Worm (Caenorhabditis elegans) whole organism, mixed stage, embryonic: ENCODE results near the gene pdhk-2.

Experiments used
- M03D4.4 ChIP-seq: sonication (generic microtip); optimal IDR thresholded peaks from 2 replicates; lab custom pipeline; 2017; ENCODE audit warnings: mild to moderate bottlenecking, missing genetic modification characterization, missing compliant biosample characterization
- bed-3 ChIP-seq: fragments of 200-800 bp; sonication (Bioruptor generic); optimal IDR thresholded peaks from 3 replicates; lab custom pipeline; 2018; ENCODE audit warnings: mild to moderate bottlenecking, missing genetic modification characterization, moderate library complexity, missing compliant biosample characterization
- blmp-1 ChIP-seq: fragments of 150-350 bp; optimal IDR thresholded peaks from 2 replicates; lab custom pipeline; 2014; ENCODE audit warnings: missing biosample characterization, missing genetic modification characterization
- ceh-39 ChIP-seq: fragments of 150-350 bp; optimal IDR thresholded peaks from 2 replicates; lab custom pipeline; 2014; ENCODE audit warnings: missing biosample characterization, missing genetic modification characterization
- ceh-43 ChIP-seq: fragments of 200-800 bp; sonication (Bioruptor generic); optimal IDR thresholded peaks from 2 replicates; lab custom pipeline; 2018; ENCODE audit warnings: mild to moderate bottlenecking, missing genetic modification characterization, moderate library complexity, missing compliant biosample characterization
- ceh-83 ChIP-seq: fragments of 200-800 bp; sonication (Bioruptor generic); optimal IDR thresholded peaks from 2 replicates; lab custom pipeline; 2018; ENCODE audit warnings: mild to moderate bottlenecking, missing genetic modification characterization, missing compliant biosample characterization
- cnd-1 ChIP-seq: fragments of 200-800 bp; sonication (Bioruptor generic); optimal IDR thresholded peaks from 2 replicates; lab custom pipeline; 2018; ENCODE audit warnings: mild to moderate bottlenecking, missing genetic modification characterization, missing compliant biosample characterization
- elt-1 ChIP-seq: sonication (generic microtip); optimal IDR thresholded peaks from 2 replicates; lab custom pipeline; 2017; ENCODE audit warnings: missing genetic modification characterization, mild to moderate bottlenecking, missing compliant biosample characterization, antibody characterized with exemption, moderate library complexity, borderline replicate concordance; ENCODE audit not compliant: insufficient read depth
- elt-3 ChIP-seq: fragments of 150-350 bp; optimal IDR thresholded peaks from 2 replicates; lab custom pipeline; 2014; ENCODE audit warnings: missing biosample characterization, missing genetic modification characterization
- flh-1 ChIP-seq: fragments of 200-800 bp; sonication (Bioruptor generic); optimal IDR thresholded peaks from 2 replicates; lab custom pipeline; 2018; ENCODE audit warnings: mild to moderate bottlenecking, missing genetic modification characterization, moderate library complexity, missing compliant biosample characterization
- ham-2 ChIP-seq: fragments of 200-800 bp; sonication (Bioruptor generic); optimal IDR thresholded peaks from 2 replicates; lab custom pipeline; 2018; ENCODE audit warnings: mild to moderate bottlenecking, missing genetic modification characterization, missing compliant biosample characterization
- hlh-1 ChIP-seq: fragments of 150-350 bp; optimal IDR thresholded peaks from 2 replicates; lab custom pipeline; 2014; ENCODE audit warnings: missing biosample characterization, missing genetic modification reagents, missing genetic modification characterization
- lin-13 ChIP-seq: fragments of 150-350 bp; optimal IDR thresholded peaks from 2 replicates; lab custom pipeline; 2014; ENCODE audit warnings: missing biosample characterization, missing genetic modification characterization
- lsy-2 ChIP-seq: fragments of 150-350 bp; optimal IDR thresholded peaks from 2 replicates; lab custom pipeline; 2014; ENCODE audit warnings: missing biosample characterization, missing genetic modification characterization
- mab-5 ChIP-seq: fragments of 150-350 bp; optimal IDR thresholded peaks from 2 replicates; lab custom pipeline; 2014; ENCODE audit warnings: missing biosample characterization, missing genetic modification characterization
- mep-1 ChIP-seq: fragments of 150-350 bp; optimal IDR thresholded peaks from 2 replicates; lab custom pipeline; 2017; ENCODE audit warnings: missing biosample characterization, missing genetic modification reagents, missing genetic modification characterization, inconsistent platforms
- mls-2 ChIP-seq: sonication (generic microtip); optimal IDR thresholded peaks from 2 replicates; lab custom pipeline; 2016; ENCODE audit warnings: mild to moderate bottlenecking, missing genetic modification characterization, moderate library complexity, missing compliant biosample characterization
- nhr-12 ChIP-seq: fragments of 150-350 bp; optimal IDR thresholded peaks from 2 replicates; lab custom pipeline; 2014; ENCODE audit warnings: missing biosample characterization, missing genetic modification characterization
- nhr-2 ChIP-seq: fragments of 150-350 bp; optimal IDR thresholded peaks from 2 replicates; lab custom pipeline; 2014; ENCODE audit warnings: missing biosample characterization, missing genetic modification characterization
- nhr-237 ChIP-seq: fragments of 150-350 bp; optimal IDR thresholded peaks from 2 replicates; lab custom pipeline; 2014; ENCODE audit warnings: missing biosample characterization, missing genetic modification characterization
- nhr-28 ChIP-seq: fragments of 150-350 bp; optimal IDR thresholded peaks from 2 replicates; lab custom pipeline; 2014; ENCODE audit warnings: missing biosample characterization, missing genetic modification characterization
- nhr-76 ChIP-seq: sonication (generic microtip); optimal IDR thresholded peaks from 2 replicates; lab custom pipeline; 2017; ENCODE audit warnings: missing biosample characterization, missing genetic modification characterization
- pha-4 ChIP-seq: fragments of 150-350 bp; optimal IDR thresholded peaks from 2 replicates; lab custom pipeline; 2018; ENCODE audit warnings: missing biosample characterization, missing genetic modification reagents, missing genetic modification characterization
- sem-2 ChIP-seq: fragments of 200-800 bp; sonication (Bioruptor generic); optimal IDR thresholded peaks from 2 replicates; lab custom pipeline; 2018; ENCODE audit warnings: mild to moderate bottlenecking, missing genetic modification characterization, missing compliant biosample characterization
- snpc-4 ChIP-seq: fragments of 150-350 bp; optimal IDR thresholded peaks from 2 replicates; lab custom pipeline; 2014; ENCODE audit warnings: missing biosample characterization, missing genetic modification characterization
- sptf-1 ChIP-seq: sonication (generic microtip); optimal IDR thresholded peaks from 2 replicates; lab custom pipeline; 2017; ENCODE audit warnings: mild to moderate bottlenecking, missing genetic modification characterization, moderate library complexity, missing compliant biosample characterization
- tbx-8 ChIP-seq: fragments of 200-800 bp; sonication (Bioruptor generic); optimal IDR thresholded peaks from 2 replicates; lab custom pipeline; 2018; ENCODE audit warnings: mild to moderate bottlenecking, missing genetic modification characterization, moderate library complexity, missing compliant biosample characterization
- unc-120 ChIP-seq: sonication (generic microtip); optimal IDR thresholded peaks from 2 replicates; lab custom pipeline; 2017; ENCODE audit warnings: missing genetic modification characterization, missing compliant biosample characterization; ENCODE audit not compliant: poor library complexity, severe bottlenecking
- unc-39 ChIP-seq: fragments of 150-350 bp; optimal IDR thresholded peaks from 2 replicates; lab custom pipeline; 2014; ENCODE audit warnings: missing biosample characterization, missing genetic modification characterization
- unc-62 ChIP-seq: fragments of 150-350 bp; optimal IDR thresholded peaks from 2 replicates; lab custom pipeline; 2014; ENCODE audit warnings: missing biosample characterization, missing genetic modification reagents, missing genetic modification characterization
- zip-8 ChIP-seq: fragments of 150-350 bp; optimal IDR thresholded peaks from 2 replicates; lab custom pipeline; 2014; ENCODE audit warnings: missing biosample characterization, missing genetic modification characterization
- ztf-11 ChIP-seq: fragments of 150-350 bp; optimal IDR thresholded peaks from 2 replicates; lab custom pipeline; 2014; ENCODE audit warnings: missing biosample characterization, missing genetic modification characterization

The pdhk-2 gene

DNA sequence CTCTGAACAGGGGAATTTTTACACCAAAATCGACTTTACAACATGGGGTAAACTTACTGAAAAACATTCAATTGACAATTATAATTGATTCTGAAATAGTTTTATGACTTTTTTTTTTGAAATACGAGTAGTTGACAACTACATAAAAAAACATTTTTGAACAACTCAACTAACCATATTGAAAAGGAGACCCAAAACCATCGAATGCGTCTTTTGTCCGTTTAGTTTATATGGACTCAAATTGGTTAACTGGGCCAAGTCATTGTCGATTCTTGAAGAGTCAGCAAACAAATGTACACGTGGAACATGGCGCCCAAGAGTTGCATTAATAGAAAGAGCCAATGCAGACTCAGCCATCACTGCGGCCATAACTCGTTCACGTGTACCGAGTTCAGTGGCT lies 25.3 kb upstream of the pdhk-2 start:
- TF ChIP-seq ceh-83 (no peak), nhr-28 (tag; lab: Kevin White, UChicago) (no peak), flh-1 (no peak), sptf-1 (tag; lab: Kevin White, UChicago) (no peak), M03D4.4 (tag; lab: Kevin White, UChicago) (no peak), lin-13 (no peak), lsy-2 (tag; lab: Kevin White, UChicago) (no peak), cnd-1 (tag; lab: Kevin White, UChicago) (no peak), unc-39 (tag; lab: Kevin White, UChicago) (no peak), mep-1 (tag; lab: Kevin White, UChicago) (no peak), sem-2 (GFP tag; lab: Kevin White, UChicago) (no peak), elt-1 (tag; lab: Kevin White, UChicago) (no peak)

DNA sequence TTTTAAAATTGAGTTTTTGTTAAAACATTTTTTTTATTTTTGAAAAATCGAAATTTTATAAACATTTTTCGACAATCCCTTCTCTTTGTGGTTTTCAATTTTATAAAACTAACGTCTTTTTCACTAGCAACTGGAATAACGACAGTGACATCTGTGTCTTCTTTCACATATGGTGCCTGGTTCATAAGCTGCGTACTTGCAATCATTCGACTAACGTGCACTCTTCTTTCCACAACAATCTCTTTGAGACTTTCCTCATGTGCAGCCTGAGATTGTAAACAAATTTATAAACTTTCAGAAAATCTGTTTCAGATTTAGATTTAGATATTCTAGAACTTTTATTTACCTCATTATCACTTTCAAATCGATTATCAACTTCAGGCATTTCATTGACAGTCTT lies 23.8 kb upstream of the pdhk-2 start:
- TF ChIP-seq lsy-2 (tag; lab: Kevin White, UChicago): no peak
- no peak for TF ChIP-seq sem-2 (GFP tag; lab: Kevin White, UChicago)
- TF ChIP-seq ceh-39: no peak
- TF ChIP-seq mep-1 (tag; lab: Kevin White, UChicago): no peak
- TF ChIP-seq ztf-11: no peak
- no peak for TF ChIP-seq ham-2 (GFP tag; lab: Kevin White, UChicago)
- TF ChIP-seq nhr-12: no peak
- no peak for TF ChIP-seq mab-5 (tag; lab: Kevin White, UChicago)
- TF ChIP-seq pha-4: no peak
- TF ChIP-seq nhr-28 (tag; lab: Kevin White, UChicago): no peak
- TF ChIP-seq zip-8 (tag; lab: Kevin White, UChicago): no peak
- no peak for TF ChIP-seq unc-62 (GFP tag; lab: Kevin White, UChicago)
- no peak for TF ChIP-seq hlh-1
- no peak for TF ChIP-seq tbx-8 (GFP tag; lab: Kevin White, UChicago)

DNA sequence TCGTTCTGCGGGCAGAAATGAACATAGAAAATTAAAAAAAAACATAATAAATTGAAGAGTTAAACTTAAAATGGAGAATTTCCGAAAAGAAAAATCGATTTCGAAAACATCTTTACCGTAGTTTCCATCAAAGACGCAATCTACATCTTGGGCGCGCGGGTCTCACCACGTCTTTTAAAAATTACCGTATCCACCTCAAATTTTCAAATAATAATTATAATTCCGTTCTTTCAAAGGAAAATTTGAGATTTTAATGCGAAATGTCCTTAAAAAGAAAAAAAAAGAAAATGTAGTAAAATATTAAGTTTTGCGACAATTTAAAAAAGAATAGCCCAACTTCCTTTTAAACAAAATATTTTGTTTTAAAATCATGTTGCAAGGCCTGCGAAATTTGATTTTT lies 21.9 kb upstream of the pdhk-2 start:
- no peak for TF ChIP-seq sptf-1 (tag; lab: Kevin White, UChicago)
- TF ChIP-seq nhr-237 (tag; lab: Kevin White, UChicago): no peak
- TF ChIP-seq bed-3: no peak
- TF ChIP-seq lin-13: no peak
- TF ChIP-seq zip-8 (tag; lab: Kevin White, UChicago): no peak
- TF ChIP-seq ztf-11: no peak
- no peak for TF ChIP-seq mls-2 (tag; lab: Kevin White, UChicago)
- no peak for TF ChIP-seq cnd-1 (tag; lab: Kevin White, UChicago)

DNA sequence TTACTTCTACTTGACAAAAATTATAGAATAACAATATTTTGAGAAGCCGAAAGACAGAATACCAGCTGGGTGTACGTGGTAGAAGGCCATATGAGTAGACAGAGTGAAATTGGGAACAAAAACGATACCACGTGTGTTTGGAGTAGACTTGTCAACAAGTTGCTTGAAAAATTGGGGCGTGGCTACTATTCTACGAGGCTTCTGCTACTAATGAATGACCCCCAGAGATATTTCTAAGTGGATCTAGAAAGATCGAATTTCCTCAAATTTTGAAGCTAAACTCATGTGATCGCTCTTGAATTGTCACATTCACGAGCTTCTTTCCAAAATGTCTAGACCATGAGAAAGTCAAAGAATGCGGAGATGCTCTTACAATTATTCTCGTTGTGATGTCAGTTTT lies 20.8 kb upstream of the pdhk-2 start:
- TF ChIP-seq mep-1 (tag; lab: Kevin White, UChicago): no peak
- no peak for TF ChIP-seq nhr-76 (tag; lab: Kevin White, UChicago)
- TF ChIP-seq hlh-1: no peak
- TF ChIP-seq ham-2 (GFP tag; lab: Kevin White, UChicago): no peak
- no peak for TF ChIP-seq mab-5 (tag; lab: Kevin White, UChicago)
- no peak for TF ChIP-seq M03D4.4 (tag; lab: Kevin White, UChicago)
- no peak for TF ChIP-seq pha-4

DNA sequence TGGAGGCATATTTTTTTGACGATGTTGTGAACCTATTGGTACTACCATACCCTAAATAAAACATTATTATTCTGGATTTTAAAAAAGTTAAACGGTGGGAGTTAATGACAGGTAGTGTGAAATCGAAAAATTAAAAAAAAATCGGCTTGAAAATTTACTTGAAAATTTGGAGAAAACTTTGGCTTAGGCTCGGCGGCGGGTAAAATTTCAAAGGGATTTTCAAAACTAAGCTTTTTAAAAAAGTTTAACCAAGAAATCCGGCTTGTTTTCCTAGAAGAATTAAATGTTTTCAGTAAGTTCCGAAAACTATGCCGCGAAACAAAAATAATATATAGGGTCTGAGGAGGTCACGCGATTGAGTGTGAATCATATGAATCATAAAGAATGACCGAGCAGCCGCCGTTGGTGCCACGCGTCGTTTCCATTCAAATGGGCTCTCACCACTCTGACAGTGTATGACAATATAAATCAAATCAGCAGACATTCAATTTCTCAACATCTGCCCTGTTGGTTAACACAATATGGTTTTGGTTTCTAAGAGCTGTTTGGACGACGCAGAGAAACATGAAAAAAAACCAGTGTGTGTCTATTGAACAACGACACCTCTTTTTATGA lies 19.9 kb upstream of the pdhk-2 start, which contains the start of gene aak-1:
TSS of gene aak-1 (minus strand) at position 51 of the 615 bp plus-strand sequence.
- no peak for TF ChIP-seq zip-8 (tag; lab: Kevin White, UChicago)
- no peak for TF ChIP-seq ceh-43 (GFP tag; lab: Kevin White, UChicago)
- TF ChIP-seq snpc-4 (tag; lab: Kevin White, UChicago): no peak
- no peak for TF ChIP-seq pha-4
- TF ChIP-seq blmp-1: no peak
- no peak for TF ChIP-seq ceh-39
- TF ChIP-seq unc-120 (tag; lab: Kevin White, UChicago): no peak
- no peak for TF ChIP-seq ceh-83
- no peak for TF ChIP-seq elt-1 (tag; lab: Kevin White, UChicago)
- no peak for TF ChIP-seq unc-39 (tag; lab: Kevin White, UChicago)
- TF ChIP-seq lsy-2 (tag; lab: Kevin White, UChicago): no peak
- TF ChIP-seq elt-3 (tag; lab: Kevin White, UChicago): no peak
- TF ChIP-seq nhr-2 (tag; lab: Kevin White, UChicago): no peak
- no peak for TF ChIP-seq cnd-1 (tag; lab: Kevin White, UChicago)
- TF ChIP-seq sem-2 (GFP tag; lab: Kevin White, UChicago): no peak
- TF ChIP-seq nhr-76 (tag; lab: Kevin White, UChicago): no peak
- no peak for TF ChIP-seq nhr-28 (tag; lab: Kevin White, UChicago)
- no peak for TF ChIP-seq unc-62 (GFP tag; lab: Kevin White, UChicago)
- TF ChIP-seq, all 35 proteins: peak for 0
